Worm (Caenorhabditis elegans) whole organism, L4/young adult: ENCODE data around the gene C15B12.3.

Experiments used
- W03F9.2 ChIP-seq: fragments of 150-350 bp; optimal IDR thresholded peaks from 2 replicates; lab custom pipeline; 2014; ENCODE audit warnings: missing biosample characterization, missing genetic modification characterization
- dao-5 ChIP-seq: sonication (generic microtip); optimal IDR thresholded peaks from 2 replicates; lab custom pipeline; 2016; ENCODE audit warnings: missing genotype, missing genetic modification characterization, moderate library complexity, missing compliant biosample characterization
- him-1 ChIP-seq: sonication (generic microtip); optimal IDR thresholded peaks from 2 replicates; lab custom pipeline; 2016; ENCODE audit warnings: missing genotype, missing genetic modification reagents, missing genetic modification characterization, missing compliant biosample characterization

The C15B12.3 gene

ce11 chrX:6435812-6436211, 31.6 kb downstream of the C15B12.3 start:
- no peak for TF ChIP-seq dao-5 (tag; lab: Kevin White, UChicago)
- TF ChIP-seq him-1 (tag; lab: Kevin White, UChicago): no peak
- no peak for TF ChIP-seq W03F9.2 (tag; lab: Kevin White, UChicago)

DNA sequence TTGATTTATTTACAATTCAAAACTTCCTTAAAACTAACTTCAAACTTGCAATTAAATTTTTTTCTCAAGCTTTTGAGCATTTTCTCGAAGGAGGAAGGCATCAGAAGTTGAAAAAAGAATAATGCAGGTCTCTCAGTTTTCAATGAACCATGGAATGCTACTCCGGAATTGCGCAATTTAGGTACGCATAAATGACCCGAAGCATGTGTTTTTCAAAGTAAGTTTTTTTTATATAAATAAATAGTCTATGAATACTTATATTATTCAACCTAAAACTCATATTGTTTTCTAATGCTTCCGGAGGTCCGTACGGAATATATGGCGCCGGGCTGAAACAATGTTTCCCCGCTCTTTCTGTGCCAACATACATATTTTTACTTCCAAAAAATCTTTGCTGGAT, 33.7 kb downstream of the C15B12.3 start, which contains the start of gene K10C2.2:
TSS of gene K10C2.2 (minus strand) at position 101 of the 400 bp plus-strand sequence.
- TF ChIP-seq W03F9.2 (tag; lab: Kevin White, UChicago) (no peak), dao-5 (tag; lab: Kevin White, UChicago) (no peak), him-1 (tag; lab: Kevin White, UChicago) (no peak)

- TF ChIP-seq W03F9.2 (tag; lab: Kevin White, UChicago) (no peak), dao-5 (tag; lab: Kevin White, UChicago) (no peak), him-1 (tag; lab: Kevin White, UChicago) (no peak)
Observed at ce11 chrX:6430510-6430909, 36.9 kb downstream of the C15B12.3 start, which contains the start of gene ctsa-2. Gene ctsa-2 (minus strand): TSS chrX:6430610.

DNA sequence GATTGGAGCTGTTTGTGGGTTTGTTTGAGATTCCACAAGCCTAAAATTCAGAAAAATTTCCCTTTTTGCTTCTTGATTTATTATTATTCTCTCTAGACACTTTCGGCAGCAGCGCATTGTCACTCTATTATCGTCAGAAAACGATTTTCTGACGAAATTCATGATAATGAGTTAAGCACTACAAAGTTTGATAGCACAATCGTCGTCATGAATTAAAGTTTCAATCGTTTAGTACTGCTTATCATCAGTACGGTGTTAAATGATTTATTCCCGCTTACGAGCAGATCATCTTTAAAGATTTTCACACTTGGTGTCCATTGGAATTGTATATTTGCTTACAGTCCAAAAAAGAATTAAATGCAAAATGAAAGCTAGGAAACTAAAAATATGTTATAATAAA, 37.8 kb downstream of the C15B12.3 start:
- TF ChIP-seq him-1 (tag; lab: Kevin White, UChicago): no peak
- no peak for TF ChIP-seq W03F9.2 (tag; lab: Kevin White, UChicago)
- no peak for TF ChIP-seq dao-5 (tag; lab: Kevin White, UChicago)

- TF ChIP-seq him-1 (tag; lab: Kevin White, UChicago) (no peak), W03F9.2 (tag; lab: Kevin White, UChicago) (no peak), dao-5 (tag; lab: Kevin White, UChicago) (no peak)
Observed at ce11 chrX:6427147-6427546, 40.2 kb downstream of the C15B12.3 start.

DNA sequence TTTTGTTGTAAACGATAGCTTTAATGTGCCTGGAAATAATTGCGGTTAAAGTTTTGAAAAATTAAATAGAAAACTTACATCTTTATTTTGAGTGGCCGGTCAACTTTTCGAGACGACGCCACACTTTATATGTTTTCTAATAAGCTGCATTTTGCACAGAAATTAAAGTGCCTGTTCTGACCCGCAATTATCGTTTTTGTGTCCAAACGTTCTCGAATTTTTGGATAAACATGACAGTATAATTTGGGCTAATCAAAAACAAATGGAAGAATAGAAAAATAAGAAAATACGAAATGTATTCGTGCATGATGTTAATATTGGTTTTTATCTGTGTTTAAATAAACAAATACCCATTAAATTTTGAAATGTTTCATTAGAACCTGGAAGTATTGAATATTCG, 46.7 kb downstream of the C15B12.3 start, which contains the start of gene K10C2.12:
TSS of gene K10C2.12 (minus strand) at position 101 of the 400 bp plus-strand sequence.
- TF ChIP-seq him-1 (tag; lab: Kevin White, UChicago) (no peak), dao-5 (tag; lab: Kevin White, UChicago) (no peak), W03F9.2 (tag; lab: Kevin White, UChicago) (no peak)

- TF ChIP-seq him-1 (tag; lab: Kevin White, UChicago) (no peak), dao-5 (tag; lab: Kevin White, UChicago) (no peak), W03F9.2 (tag; lab: Kevin White, UChicago) (no peak)
Observed at ce11 chrX:6419113-6419512, 48.2 kb downstream of the C15B12.3 start.
